Fruit fly (Drosophila melanogaster) whole organism, embryonic: Measurements from ENCODE around the gene CG10845.
A peak's percentile ranks its signal among the peaks of the same experiment; 100 is the strongest.

Experiments
- Aef1 ChIP-seq: fragments of 200-800 bp; sonication (Bioruptor generic); IDR thresholded peaks from 3 replicates; pipeline ENCODE4 v1.3.6; 2022; ENCODE audit warnings: missing biosample characterization, missing genetic modification characterization
- Awh ChIP-seq: fragments of 200-800 bp; sonication (Bioruptor generic); IDR thresholded peaks from 2 replicates; pipeline ENCODE4, ENCODE4 v1.3.6; 2022; ENCODE audit warnings: missing biosample characterization, missing genetic modification characterization
- Bdp1 ChIP-seq: fragments of 200-800 bp; sonication (Bioruptor generic); optimal IDR thresholded peaks from 3 replicates; lab custom pipeline; 2016; ENCODE audit warnings: missing biosample characterization, missing genetic modification characterization
- CG10431 ChIP-seq: fragments of 200-800 bp; sonication (Bioruptor generic); optimal IDR thresholded peaks from 3 replicates; lab custom pipeline; 2018; ENCODE audit warnings: missing biosample characterization, mild to moderate bottlenecking, missing genetic modification characterization
- CG10979 ChIP-seq: fragments of 200-800 bp; sonication (Bioruptor generic); optimal IDR thresholded peaks from 2 replicates; lab custom pipeline; 2018; ENCODE audit warnings: missing biosample characterization, mild to moderate bottlenecking, missing genetic modification characterization, moderate library complexity
- CG11695 ChIP-seq: fragments of 200-800 bp; sonication (Bioruptor generic); IDR thresholded peaks from 3 replicates; pipeline ENCODE4 v1.3.6; 2022; ENCODE audit warnings: missing biosample characterization, missing genetic modification characterization
- CG12299 ChIP-seq: fragments of 200-800 bp; sonication (Bioruptor generic); optimal IDR thresholded peaks from 2 replicates; lab custom pipeline; 2018; ENCODE audit warnings: missing biosample characterization, mild to moderate bottlenecking, missing genetic modification characterization
- CG17385 ChIP-seq: fragments of 200-800 bp; sonication (Bioruptor generic); optimal IDR thresholded peaks from 3 replicates; lab custom pipeline; 2018; ENCODE audit warnings: missing biosample characterization, mild to moderate bottlenecking, missing genetic modification characterization
- CG17568 ChIP-seq: fragments of 200-800 bp; sonication (Bioruptor generic); optimal IDR thresholded peaks from 2 replicates; lab custom pipeline; 2018; ENCODE audit warnings: missing biosample characterization, mild to moderate bottlenecking, missing genetic modification characterization, moderate library complexity
- CG2678 ChIP-seq: fragments of 200-800 bp; sonication (Bioruptor generic); optimal IDR thresholded peaks from 3 replicates; lab custom pipeline; 2019; ENCODE audit warnings: missing biosample characterization, mild to moderate bottlenecking, missing genetic modification characterization, moderate library complexity
- CG30403 ChIP-seq: fragments of 200-800 bp; sonication (Bioruptor generic); optimal IDR thresholded peaks from 3 replicates; lab custom pipeline; 2016; ENCODE audit warnings: missing biosample characterization, missing genetic modification characterization
- CG32532 ChIP-seq: fragments of 200-800 bp; sonication (Bioruptor generic); IDR thresholded peaks from 2 replicates; pipeline ENCODE4 v1.3.6; 2022; ENCODE audit warnings: missing biosample characterization, missing genetic modification characterization
- CG3847 ChIP-seq: fragments of 200-800 bp; sonication (Bioruptor generic); IDR thresholded peaks from 2 replicates; pipeline ENCODE4 v1.3.6; 2022; ENCODE audit warnings: missing biosample characterization, missing genetic modification characterization
- CG43689 ChIP-seq: fragments of 200-800 bp; sonication (Bioruptor generic); IDR thresholded peaks from 2 replicates; pipeline ENCODE4 v1.3.6; 2022; ENCODE audit warnings: missing biosample characterization, missing genetic modification characterization
- CG4424 ChIP-seq: fragments of 200-800 bp; sonication (Bioruptor generic); optimal IDR thresholded peaks from 3 replicates; lab custom pipeline; 2016; ENCODE audit warnings: missing biosample characterization, missing genetic modification characterization
- CG8478 ChIP-seq: fragments of >200 bp; optimal IDR thresholded peaks from 2 replicates; lab custom pipeline; 2018
- E2f1 ChIP-seq: fragments of 200-800 bp; sonication (Bioruptor generic); IDR thresholded peaks from 2 replicates; pipeline ENCODE4 v1.3.6; 2022; ENCODE audit warnings: missing biosample characterization, missing genetic modification characterization
- HHEX ChIP-seq: fragments of 200-800 bp; sonication (Bioruptor generic); optimal IDR thresholded peaks from 3 replicates; lab custom pipeline; 2017; ENCODE audit warnings: missing biosample characterization, mild to moderate bottlenecking, missing genetic modification characterization, missing genetic modification reagents
- HLH4C ChIP-seq: fragments of 200-800 bp; sonication (Bioruptor generic); IDR thresholded peaks from 3 replicates; pipeline ENCODE4 v1.3.6; 2022; ENCODE audit warnings: missing biosample characterization, missing genetic modification characterization; ENCODE audit not compliant: partially characterized antibody
- Lhr ChIP-seq: fragments of 200-800 bp; sonication (Bioruptor generic); optimal IDR thresholded peaks from 3 replicates; lab custom pipeline; 2017; ENCODE audit warnings: mild to moderate bottlenecking, missing biosample characterization, missing genetic modification reagents, missing genetic modification characterization
- Nf-YC ChIP-seq: fragments of 200-800 bp; optimal IDR thresholded peaks from 3 replicates; lab custom pipeline; 2019; ENCODE audit warnings: missing biosample characterization, mild to moderate bottlenecking, missing genetic modification characterization, moderate library complexity
- Ravus ChIP-seq: fragments of 200-800 bp; sonication (Bioruptor generic); IDR thresholded peaks from 2 replicates; pipeline ENCODE4 v1.3.6; 2022; ENCODE audit warnings: missing biosample characterization, missing genetic modification characterization
- aop ChIP-seq: fragments of 200-800 bp; sonication (Bioruptor generic); IDR thresholded peaks from 2 replicates; pipeline ENCODE4 v1.3.6; 2022; ENCODE audit warnings: missing biosample characterization, missing genetic modification characterization
- bcd ChIP-seq: fragments of 200-800 bp; sonication (Bioruptor generic); optimal IDR thresholded peaks from 2 replicates; lab custom pipeline; 2017; ENCODE audit warnings: missing biosample characterization, mild to moderate bottlenecking, missing genetic modification characterization
- caup ChIP-seq: fragments of 200-800 bp; sonication (Bioruptor generic); optimal IDR thresholded peaks from 3 replicates; lab custom pipeline; 2017; ENCODE audit warnings: missing biosample characterization, mild to moderate bottlenecking, missing genetic modification characterization, moderate library complexity; ENCODE audit not compliant: severe bottlenecking
- crp ChIP-seq, 2 experiments: fragments of 200-800 bp; sonication (Bioruptor generic); optimal IDR thresholded peaks; 2 replicates in 1 of 2; 3 replicates in 1 of 2; lab custom pipeline; 2017; ENCODE audit warnings: missing biosample characterization in 2 of 2, missing genetic modification characterization in 2 of 2, mild to moderate bottlenecking in 1 of 2, moderate library complexity in 1 of 2
- fd3F ChIP-seq: fragments of 200-800 bp; sonication (Bioruptor generic); optimal IDR thresholded peaks from 2 replicates; lab custom pipeline; 2018; ENCODE audit warnings: missing biosample characterization, mild to moderate bottlenecking, missing genetic modification characterization, moderate library complexity
- fd96Cb ChIP-seq: fragments of 200-800 bp; sonication (Bioruptor generic); optimal IDR thresholded peaks from 2 replicates; lab custom pipeline; 2018; ENCODE audit warnings: missing biosample characterization, mild to moderate bottlenecking, missing genetic modification characterization, moderate library complexity
- gce ChIP-seq: fragments of 200-800 bp; sonication (Bioruptor generic); IDR thresholded peaks from 3 replicates; pipeline ENCODE4 v1.3.6; 2022; ENCODE audit warnings: missing biosample characterization, missing genetic modification characterization
- gem ChIP-seq: fragments of 200-800 bp; sonication (Bioruptor generic); optimal IDR thresholded peaks from 2 replicates; lab custom pipeline; 2019; ENCODE audit warnings: missing biosample characterization, mild to moderate bottlenecking, missing genetic modification characterization, moderate library complexity
- gsb-n ChIP-seq: fragments of 200-800 bp; sonication (Bioruptor generic); optimal IDR thresholded peaks from 3 replicates; lab custom pipeline; 2018; ENCODE audit warnings: missing biosample characterization, mild to moderate bottlenecking, missing genetic modification characterization
- hb ChIP-seq: fragments of 200-800 bp; sonication (Bioruptor generic); IDR thresholded peaks from 3 replicates; pipeline ENCODE4 v1.3.6; 2022; ENCODE audit warnings: missing biosample characterization, missing genetic modification characterization; ENCODE audit not compliant: partially characterized antibody
- klu ChIP-seq: fragments of 200-800 bp; sonication (Bioruptor generic); IDR thresholded peaks from 2 replicates; pipeline ENCODE4 v1.3.6; 2022; ENCODE audit warnings: missing biosample characterization, missing genetic modification characterization
- lola ChIP-seq, 3 experiments: fragments of >200 bp in 2 of 3; fragments of 200-800 bp in 1 of 3; sonication (Bioruptor generic) in 1 of 3; optimal IDR thresholded peaks; 2 replicates each; lab custom pipeline; 2017 to 2019; ENCODE audit warnings: missing biosample characterization in 3 of 3, missing genetic modification characterization in 3 of 3, mild to moderate bottlenecking in 1 of 3, moderate library complexity in 1 of 3
- nerfin-1 ChIP-seq: fragments of 200-800 bp; sonication (Bioruptor generic); optimal IDR thresholded peaks from 3 replicates; lab custom pipeline; 2019; ENCODE audit warnings: missing biosample characterization, mild to moderate bottlenecking, missing genetic modification characterization, moderate library complexity
- pita ChIP-seq: fragments of 200-800 bp; sonication (Bioruptor generic); optimal IDR thresholded peaks from 2 replicates; lab custom pipeline; 2017; ENCODE audit warnings: missing biosample characterization, mild to moderate bottlenecking, missing genetic modification characterization
- rib ChIP-seq: fragments of 200-800 bp; sonication (Bioruptor generic); IDR thresholded peaks from 2 replicates; pipeline ENCODE4 v1.3.6; 2022; ENCODE audit warnings: missing biosample characterization, missing genetic modification characterization
- run ChIP-seq: fragments of 200-800 bp; sonication (Bioruptor generic); optimal IDR thresholded peaks from 3 replicates; lab custom pipeline; 2018; ENCODE audit warnings: missing biosample characterization, mild to moderate bottlenecking, missing genetic modification characterization
- sd ChIP-seq: fragments of 200-800 bp; sonication (Bioruptor generic); optimal IDR thresholded peaks from 3 replicates; lab custom pipeline; 2018; ENCODE audit warnings: missing biosample characterization, mild to moderate bottlenecking, missing genetic modification characterization, moderate library complexity
- slbo ChIP-seq: fragments of 200-800 bp; sonication (Bioruptor generic); IDR thresholded peaks from 2 replicates; pipeline ENCODE4 v1.3.6; 2022; ENCODE audit warnings: missing biosample characterization, missing genetic modification characterization
- tin ChIP-seq: fragments of 200-800 bp; sonication (Bioruptor generic); optimal IDR thresholded peaks from 3 replicates; lab custom pipeline; 2016; ENCODE audit warnings: missing biosample characterization, missing genetic modification characterization
- tll ChIP-seq, 2 experiments: fragments of 200-800 bp in 1 of 2; fragments of >200 bp in 1 of 2; sonication (Bioruptor generic) in 1 of 2; optimal IDR thresholded peaks; 2 replicates each; lab custom pipeline; 2017 to 2019; ENCODE audit warnings: missing biosample characterization in 2 of 2, missing genetic modification characterization in 2 of 2, mild to moderate bottlenecking in 1 of 2, moderate library complexity in 1 of 2
- tna ChIP-seq: fragments of 200-800 bp; sonication (Bioruptor generic); IDR thresholded peaks from 2 replicates; pipeline ENCODE4 v1.3.6; 2022; ENCODE audit warnings: missing biosample characterization, missing genetic modification characterization; ENCODE audit not compliant: partially characterized antibody
- tx ChIP-seq: fragments of 200-800 bp; sonication (Bioruptor generic); optimal IDR thresholded peaks from 2 replicates; lab custom pipeline; 2016; ENCODE audit warnings: missing biosample characterization, missing genetic modification characterization
- unpg ChIP-seq: fragments of 200-800 bp; sonication (Bioruptor generic); optimal IDR thresholded peaks from 3 replicates; lab custom pipeline; 2018; ENCODE audit warnings: missing biosample characterization, mild to moderate bottlenecking, missing genetic modification characterization, moderate library complexity
- wek ChIP-seq: fragments of 200-800 bp; sonication (Bioruptor generic); optimal IDR thresholded peaks from 3 replicates; lab custom pipeline; 2018; ENCODE audit warnings: missing biosample characterization, mild to moderate bottlenecking, missing genetic modification characterization, moderate library complexity
- zen ChIP-seq: fragments of 200-800 bp; sonication (Bioruptor generic); optimal IDR thresholded peaks from 3 replicates; lab custom pipeline; 2018; ENCODE audit warnings: missing biosample characterization, mild to moderate bottlenecking, missing genetic modification characterization, moderate library complexity
- zfh2 ChIP-seq: fragments of 200-800 bp; sonication (Bioruptor generic); optimal IDR thresholded peaks from 2 replicates; lab custom pipeline; 2016; ENCODE audit warnings: missing biosample characterization, missing genetic modification characterization

CG10845 gene

dm6 chr3R:24893320-24893955 is 7.5 kb upstream of the CG10845 start (continued):
- TF ChIP-seq E2f1 (GFP tag; lab: Robert Waterston, UW) (peak; percentile 67), hb (GFP tag; lab: Robert Waterston, UW) (no peak), gem (peak; percentile 94), CG4424 (peak; percentile 76), tin (peak; percentile 52), run (peak; percentile 76), aop (no peak), CG43689 (GFP tag; lab: Robert Waterston, UW) (no peak), pita (GFP tag; lab: Kevin White, UChicago) (no peak), Lhr (GFP tag; lab: Kevin White, UChicago) (peak; percentile 32), CG8478 (lab: Kevin White, UChicago) (no peak), Awh (GFP tag; lab: Robert Waterston, UW) (peak; percentile 36; the same call in 1 of the 2 replicates), CG12299 (tag; lab: Kevin White, UChicago) (peak; percentile 75), wek (GFP tag; lab: Kevin White, UChicago) (no peak), HHEX (GFP tag; lab: Kevin White, UChicago) (peak; percentile 73), caup (GFP tag; lab: Kevin White, UChicago) (peak; percentile 53), klu (GFP tag; lab: Robert Waterston, UW) (peak; percentile 60; the same call in 1 of the 2 replicates), Nf-YC (tag; lab: Kevin White, UChicago) (peak; percentile 68), tx (no peak), sd (peak; percentile 36), zfh2 (no peak), slbo (peak; percentile 73), nerfin-1 (tag; lab: Kevin White, UChicago) (peak; percentile 81), crp (GFP tag; optimal IDR thresholded peaks at IDR 0.05; lab: Kevin White, UChicago) (peak in 1 of 2 experiments; percentile 18), CG10431 (GFP tag; lab: Kevin White, UChicago) (peak; percentile 45), rib (GFP tag; lab: Robert Waterston, UW) (no peak), CG10979 (tag; lab: Kevin White, UChicago) (peak; percentile 95), unpg (GFP tag; lab: Kevin White, UChicago) (peak; percentile 85), CG2678 (peak; percentile 93), Ravus (GFP tag; lab: Robert Waterston, UW) (peak; percentile 17), CG11695 (GFP tag; lab: Robert Waterston, UW) (peak; percentile 85), fd3F (GFP tag; lab: Kevin White, UChicago) (peak; percentile 45), Bdp1 (GFP tag; lab: Kevin White, UChicago) (no peak), Aef1 (GFP tag; lab: Robert Waterston, UW) (peak; percentile 35; the same call in 1 of the 3 replicates), zen (tag; lab: Kevin White, UChicago) (peak; percentile 63), tll (GFP tag; optimal IDR thresholded peaks at IDR 0.05; lab: Kevin White, UChicago) (peak in 1 of 2 experiments; percentile 21), CG30403 (GFP tag; lab: Kevin White, UChicago) (peak; percentile 85), CG17568 (GFP tag; lab: Kevin White, UChicago) (no peak), CG3847 (peak; percentile 47; the same call in 1 of the 2 replicates), HLH4C (GFP tag; lab: Robert Waterston, UW) (no peak), bcd (GFP tag; lab: Kevin White, UChicago) (peak; percentile 80), gce (GFP tag; lab: Robert Waterston, UW) (0 out of 3 replicates have a peak, but pooled peaks have one; percentile 7), gsb-n (tag; lab: Kevin White, UChicago) (peak; percentile 86), lola (GFP tag; optimal IDR thresholded peaks at IDR 0.05; lab: Kevin White, UChicago) (peak in 1 of 3 experiments; percentile 92), CG32532 (peak; percentile 62; the same call in 1 of the 2 replicates), fd96Cb (tag; lab: Kevin White, UChicago) (peak; percentile 88), tna (GFP tag; lab: Robert Waterston, UW) (no peak), CG17385 (GFP tag; lab: Kevin White, UChicago) (peak; percentile 74)
